Fruit fly (Drosophila melanogaster) S2 (cell line): ENCODE measurements around the gene Sec23.

Source experiments
- CG8478 ChIP-seq: fragments of >200 bp; optimal IDR thresholded peaks from 2 replicates; lab custom pipeline; 2018
- CTCF ChIP-seq, 2 experiments: fragments of >200 bp; optimal IDR thresholded peaks; 2 replicates each; lab custom pipeline; 2018

DNA sequence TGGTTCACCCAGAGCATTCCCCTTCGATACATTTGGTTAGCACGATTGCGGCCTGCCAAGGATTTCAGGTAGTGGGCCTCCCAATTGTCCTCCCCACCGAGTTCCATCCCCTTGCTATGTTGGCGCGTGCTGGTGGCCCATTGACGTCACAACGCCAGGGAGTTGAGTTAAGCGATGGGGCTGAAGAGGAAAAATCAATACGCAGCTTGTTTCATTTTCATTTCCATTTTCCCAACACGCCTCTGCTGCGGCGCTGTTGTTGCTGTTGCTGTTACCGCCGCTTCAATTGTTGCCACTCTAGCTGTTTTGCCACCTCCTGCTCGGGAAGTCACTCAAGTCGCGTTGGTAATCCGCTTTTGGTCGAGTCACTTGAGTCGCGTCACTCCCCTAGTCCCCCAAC is 42.2 kb downstream of the Sec23 start:
- no peak for TF ChIP-seq CTCF (optimal IDR thresholded peaks at IDR 0.05; lab: Kevin White, UChicago)
- TF ChIP-seq CG8478 = no peak
